Fruit fly (Drosophila melanogaster) whole organism, embryonic: Measurements from ENCODE around the gene Son.
A peak's percentile ranks its signal among the peaks of the same experiment; 100 is the strongest.

Experiments
- CG10366 ChIP-seq: fragments of 200-800 bp; sonication (Bioruptor generic); IDR thresholded peaks from 2 replicates; pipeline ENCODE4 v1.3.6; 2022; ENCODE audit warnings: missing biosample characterization, missing genetic modification characterization
- CG10565 ChIP-seq: fragments of 200-800 bp; sonication (Bioruptor generic); optimal IDR thresholded peaks from 3 replicates; lab custom pipeline; 2016; ENCODE audit warnings: missing biosample characterization, mild to moderate bottlenecking, missing genetic modification characterization
- CG11093 ChIP-seq: fragments of 200-800 bp; sonication (Bioruptor generic); IDR thresholded peaks from 3 replicates; pipeline ENCODE4 v1.3.6; 2022; ENCODE audit warnings: missing biosample characterization, missing genetic modification characterization
- CG11247 ChIP-seq: fragments of 200-800 bp; sonication (Bioruptor generic); IDR thresholded peaks from 2 replicates; pipeline ENCODE4 v1.3.6; 2022; ENCODE audit warnings: missing biosample characterization, missing genetic modification characterization
- CG11696 ChIP-seq: fragments of 200-800 bp; sonication (Bioruptor generic); IDR thresholded peaks from 2 replicates; pipeline ENCODE4 v1.3.6; 2022; ENCODE audit warnings: missing biosample characterization, missing genetic modification characterization
- CG12104 ChIP-seq: fragments of 200-800 bp; sonication (Bioruptor generic); optimal IDR thresholded peaks from 3 replicates; lab custom pipeline; 2016; ENCODE audit warnings: missing biosample characterization, missing genetic modification characterization
- CG12769 ChIP-seq: fragments of 200-800 bp; sonication (Bioruptor generic); optimal IDR thresholded peaks from 2 replicates; lab custom pipeline; 2019; ENCODE audit warnings: missing biosample characterization, mild to moderate bottlenecking, missing genetic modification characterization, moderate library complexity
- CG14965 ChIP-seq: fragments of 200-800 bp; sonication (Bioruptor generic); optimal IDR thresholded peaks from 2 replicates; lab custom pipeline; 2016; ENCODE audit warnings: missing biosample characterization, missing genetic modification characterization, borderline replicate concordance
- CG15073 ChIP-seq: fragments of 200-800 bp; sonication (Bioruptor generic); optimal IDR thresholded peaks from 2 replicates; lab custom pipeline; 2016; ENCODE audit warnings: missing biosample characterization, missing genetic modification characterization
- CG16863 ChIP-seq: fragments of 200-800 bp; sonication (Bioruptor generic); optimal IDR thresholded peaks from 3 replicates; lab custom pipeline; 2016; ENCODE audit warnings: missing biosample characterization, missing genetic modification characterization
- CG17328 ChIP-seq: fragments of 200-800 bp; sonication (Bioruptor generic); IDR thresholded peaks from 2 replicates; pipeline ENCODE4 v1.3.6; 2022; ENCODE audit warnings: missing biosample characterization, missing genetic modification characterization
- CG17361 ChIP-seq: fragments of 200-800 bp; sonication (Bioruptor generic); IDR thresholded peaks from 3 replicates; pipeline ENCODE4 v1.3.6; 2022; ENCODE audit warnings: missing biosample characterization, missing genetic modification characterization
- CG17912 ChIP-seq: fragments of 200-800 bp; sonication (Bioruptor generic); optimal IDR thresholded peaks from 2 replicates; lab custom pipeline; 2018; ENCODE audit warnings: missing biosample characterization, mild to moderate bottlenecking, missing genetic modification characterization
- CG2120 ChIP-seq: fragments of 200-800 bp; sonication (Bioruptor generic); optimal IDR thresholded peaks from 3 replicates; lab custom pipeline; 2016; ENCODE audit warnings: missing biosample characterization, missing genetic modification characterization
- CG2202 ChIP-seq: fragments of 200-800 bp; sonication (Bioruptor generic); optimal IDR thresholded peaks from 2 replicates; lab custom pipeline; 2018; ENCODE audit warnings: missing biosample characterization, mild to moderate bottlenecking, missing genetic modification characterization
- CG3163 ChIP-seq: fragments of 200-800 bp; sonication (Bioruptor generic); optimal IDR thresholded peaks from 3 replicates; lab custom pipeline; 2016; ENCODE audit warnings: missing biosample characterization, missing genetic modification characterization
- CG3726 ChIP-seq: fragments of 200-800 bp; sonication (Bioruptor generic); IDR thresholded peaks from 3 replicates; pipeline ENCODE4, ENCODE4 v1.3.6; 2022; ENCODE audit warnings: missing biosample characterization, missing genetic modification characterization
- CG7556 ChIP-seq: fragments of 200-800 bp; sonication (Bioruptor generic); optimal IDR thresholded peaks from 2 replicates; lab custom pipeline; 2017; ENCODE audit warnings: missing biosample characterization, mild to moderate bottlenecking, missing genetic modification characterization
- CG7839 ChIP-seq: fragments of 200-800 bp; sonication (Bioruptor generic); optimal IDR thresholded peaks from 3 replicates; lab custom pipeline; 2018; ENCODE audit warnings: missing biosample characterization, mild to moderate bottlenecking, missing genetic modification characterization, moderate library complexity
- CG8359 ChIP-seq: fragments of 200-800 bp; sonication (Bioruptor generic); optimal IDR thresholded peaks from 2 replicates; lab custom pipeline; 2017; ENCODE audit warnings: missing biosample characterization, mild to moderate bottlenecking, missing genetic modification characterization, borderline replicate concordance
- CG8388 ChIP-seq: fragments of 200-800 bp; sonication (Bioruptor generic); optimal IDR thresholded peaks from 2 replicates; lab custom pipeline; 2019; ENCODE audit warnings: missing biosample characterization, mild to moderate bottlenecking, missing genetic modification characterization, moderate library complexity
- CG9215 ChIP-seq: fragments of 200-800 bp; sonication (Bioruptor generic); IDR thresholded peaks from 2 replicates; pipeline ENCODE4 v1.3.6; 2022; ENCODE audit warnings: missing biosample characterization, missing genetic modification characterization
- CG9727 ChIP-seq: fragments of 200-800 bp; sonication (Bioruptor generic); optimal IDR thresholded peaks from 3 replicates; lab custom pipeline; 2017; ENCODE audit warnings: missing biosample characterization, mild to moderate bottlenecking, missing genetic modification characterization
- CG9932 ChIP-seq: fragments of 200-800 bp; sonication (Bioruptor generic); IDR thresholded peaks from 2 replicates; pipeline ENCODE4 v1.3.6; 2022; ENCODE audit warnings: missing biosample characterization, missing genetic modification characterization
- Chrac-16 ChIP-seq: fragments of 200-800 bp; sonication (Bioruptor generic); optimal IDR thresholded peaks from 3 replicates; lab custom pipeline; 2016; ENCODE audit warnings: missing biosample characterization, missing genetic modification characterization
- Dfd ChIP-seq, 2 experiments: fragments of >200 bp; optimal IDR thresholded peaks; 2 replicates each; lab custom pipeline; 2017; ENCODE audit warnings: missing biosample characterization in 2 of 2, missing genetic modification characterization in 2 of 2
- Hmx ChIP-seq: fragments of 200-800 bp; sonication (Bioruptor generic); optimal IDR thresholded peaks from 2 replicates; lab custom pipeline; 2016; ENCODE audit warnings: missing biosample characterization, missing genetic modification characterization
- Jarid2 ChIP-seq: fragments of 200-800 bp; sonication (Bioruptor generic); optimal IDR thresholded peaks from 3 replicates; lab custom pipeline; 2017; ENCODE audit warnings: mild to moderate bottlenecking, missing biosample characterization, missing genetic modification reagents, missing genetic modification characterization
- Lhr ChIP-seq: fragments of 200-800 bp; sonication (Bioruptor generic); optimal IDR thresholded peaks from 3 replicates; lab custom pipeline; 2017; ENCODE audit warnings: mild to moderate bottlenecking, missing biosample characterization, missing genetic modification reagents, missing genetic modification characterization
- Lim3 ChIP-seq: fragments of 200-800 bp; sonication (Bioruptor generic); IDR thresholded peaks from 2 replicates; pipeline ENCODE4 v1.3.6; 2022; ENCODE audit warnings: missing biosample characterization, missing genetic modification characterization
- Mad ChIP-seq: fragments of 200-800 bp; sonication (Bioruptor generic); optimal IDR thresholded peaks from 2 replicates; lab custom pipeline; 2016; ENCODE audit warnings: missing biosample characterization, missing genetic modification characterization
- Med ChIP-seq: fragments of 200-800 bp; sonication (Bioruptor generic); peaks from one replicate; lab custom pipeline; 2016; ENCODE audit warnings: missing biosample characterization, missing genetic modification characterization, mild to moderate bottlenecking, inconsistent platforms, moderate library complexity
- NC2β ChIP-seq: fragments of 200-800 bp; sonication (Bioruptor generic); optimal IDR thresholded peaks from 2 replicates; lab custom pipeline; 2016; ENCODE audit warnings: missing biosample characterization, missing genetic modification characterization
- Ravus ChIP-seq: fragments of 200-800 bp; sonication (Bioruptor generic); IDR thresholded peaks from 2 replicates; pipeline ENCODE4 v1.3.6; 2022; ENCODE audit warnings: missing biosample characterization, missing genetic modification characterization
- Rfx ChIP-seq: fragments of 200-800 bp; sonication (Bioruptor generic); IDR thresholded peaks from 2 replicates; pipeline ENCODE4 v1.3.6; 2022; ENCODE audit warnings: missing biosample characterization, missing genetic modification characterization
- Sin3A ChIP-seq: fragments of >200 bp; optimal IDR thresholded peaks from 2 replicates; lab custom pipeline; 2018
- Trl ChIP-seq, 3 experiments: fragments of >200 bp in 2 of 3; fragments of 200-800 bp in 1 of 3; sonication (Bioruptor generic) in 1 of 3; optimal IDR thresholded peaks; 2 replicates in 1 of 3; 3 replicates in 2 of 3; lab custom pipeline; 2016 to 2017; ENCODE audit warnings: missing biosample characterization in 1 of 3, missing genetic modification characterization in 1 of 3
- ap ChIP-seq: fragments of 200-800 bp; sonication (Bioruptor generic); IDR thresholded peaks from 2 replicates; pipeline ENCODE4 v1.3.6; 2022; ENCODE audit warnings: missing biosample characterization, missing genetic modification characterization
- btn ChIP-seq: fragments of 200-800 bp; sonication (Bioruptor generic); optimal IDR thresholded peaks from 2 replicates; lab custom pipeline; 2016; ENCODE audit warnings: missing biosample characterization, missing genetic modification characterization
- cad ChIP-seq: fragments of >200 bp; optimal IDR thresholded peaks from 2 replicates; lab custom pipeline; 2017; ENCODE audit warnings: missing biosample characterization, missing genetic modification characterization
- emc ChIP-seq: fragments of 200-800 bp; sonication (Bioruptor generic); optimal IDR thresholded peaks from 2 replicates; lab custom pipeline; 2016; ENCODE audit warnings: missing biosample characterization, missing genetic modification characterization
- ems ChIP-seq: fragments of 200-800 bp; sonication (Bioruptor generic); optimal IDR thresholded peaks from 3 replicates; lab custom pipeline; 2016; ENCODE audit warnings: missing biosample characterization, missing genetic modification characterization
- fd3F ChIP-seq: fragments of 200-800 bp; sonication (Bioruptor generic); optimal IDR thresholded peaks from 2 replicates; lab custom pipeline; 2018; ENCODE audit warnings: missing biosample characterization, mild to moderate bottlenecking, missing genetic modification characterization, moderate library complexity
- hb ChIP-seq: fragments of 200-800 bp; sonication (Bioruptor generic); IDR thresholded peaks from 3 replicates; pipeline ENCODE4 v1.3.6; 2022; ENCODE audit warnings: missing biosample characterization, missing genetic modification characterization; ENCODE audit not compliant: partially characterized antibody
- jumu ChIP-seq: fragments of 200-800 bp; sonication (Bioruptor generic); optimal IDR thresholded peaks from 3 replicates; lab custom pipeline; 2016; ENCODE audit warnings: missing biosample characterization, missing genetic modification characterization
- lmd ChIP-seq: fragments of 200-800 bp; sonication (Bioruptor generic); IDR thresholded peaks from 2 replicates; pipeline ENCODE4 v1.3.6; 2022; ENCODE audit warnings: missing biosample characterization, missing genetic modification characterization
- mld ChIP-seq: fragments of 200-800 bp; sonication (Bioruptor generic); IDR thresholded peaks from 3 replicates; pipeline ENCODE4 v1.3.6; 2022; ENCODE audit warnings: missing biosample characterization, missing genetic modification characterization; ENCODE audit not compliant: partially characterized antibody
- pan ChIP-seq, 4 experiments: fragments of >200 bp in 3 of 4; fragments of 200-800 bp in 1 of 4; sonication (Bioruptor generic) in 1 of 4; optimal IDR thresholded peaks in 3 of 4; IDR thresholded peaks in 1 of 4; 2 replicates each; pipeline versions ENCODE4 v1.3.6 to Lab custom; 2017 to 2022; ENCODE audit warnings: missing biosample characterization in 2 of 4, missing genetic modification characterization in 2 of 4, mixed read lengths in 1 of 4
- tio ChIP-seq: fragments of 200-800 bp; sonication (Bioruptor generic); optimal IDR thresholded peaks from 2 replicates; lab custom pipeline; 2017; ENCODE audit warnings: missing biosample characterization, missing genetic modification characterization, inconsistent platforms
- unc-4 ChIP-seq: fragments of 200-800 bp; sonication (Bioruptor generic); IDR thresholded peaks from 2 replicates; pipeline ENCODE4 v1.3.6; 2022; ENCODE audit warnings: missing biosample characterization, missing genetic modification characterization; ENCODE audit not compliant: partially characterized antibody
- wdn ChIP-seq: fragments of 200-800 bp; sonication (Bioruptor generic); IDR thresholded peaks from 2 replicates; pipeline ENCODE4 v1.3.6; 2022; ENCODE audit warnings: missing biosample characterization, missing genetic modification characterization
- yki ChIP-seq: fragments of >200 bp; optimal IDR thresholded peaks from 3 replicates; lab custom pipeline; 2018

The Son gene

dm6 chr3R:9600558-9600959 lies 22.7 kb downstream of the Son start (continued):
- TF ChIP-seq unc-4 (GFP tag; lab: Robert Waterston, UW) (no peak), CG2120 (peak; percentile 63), CG17361 (GFP tag; lab: Robert Waterston, UW) (peak; percentile 69), NC2β (GFP tag; lab: Kevin White, UChicago) (no peak), CG15073 (GFP tag; lab: Kevin White, UChicago) (no peak), CG9215 (peak; percentile 53), CG8359 (GFP tag; lab: Kevin White, UChicago) (peak; percentile 20), ap (GFP tag; lab: Robert Waterston, UW) (no peak), CG14965 (GFP tag; lab: Kevin White, UChicago) (no peak), Rfx (GFP tag; lab: Robert Waterston, UW) (no peak), CG3163 (GFP tag; lab: Kevin White, UChicago) (no peak), yki (lab: Kevin White, UChicago) (no peak), Trl (optimal IDR thresholded peaks at IDR 0.05; lab: Kevin White, UChicago) (no peak), Trl (GFP tag; optimal IDR thresholded peaks at IDR 0.05; lab: Kevin White, UChicago) (no peak), pan (optimal IDR thresholded peaks at IDR 0.05; lab: Kevin White, UChicago) (no peak), pan (GFP tag; optimal IDR thresholded peaks at IDR 0.05 in 1 of 2, IDR thresholded peaks at IDR 0.05 in 1 of 2) (no peak), CG2202 (tag; lab: Kevin White, UChicago) (peak; percentile 31), Mad (GFP tag; lab: Kevin White, UChicago) (no peak), tio (GFP tag; lab: Kevin White, UChicago) (peak; percentile 23), Chrac-16 (GFP tag; lab: Kevin White, UChicago) (no peak), CG9932 (peak; percentile 66), lmd (peak; percentile 30; the same call in 1 of the 2 replicates), CG17912 (GFP tag; lab: Kevin White, UChicago) (no peak), cad (GFP tag; lab: Kevin White, UChicago) (no peak), CG11093 (GFP tag; lab: Robert Waterston, UW) (no peak), Jarid2 (GFP tag; lab: Kevin White, UChicago) (peak; percentile 26), emc (GFP tag; lab: Kevin White, UChicago) (no peak), CG7839 (peak; percentile 71), CG9727 (peak; percentile 72), ems (GFP tag; lab: Kevin White, UChicago) (no peak), CG11247 (GFP tag; lab: Robert Waterston, UW) (no peak), CG7556 (GFP tag; lab: Kevin White, UChicago) (peak; percentile 28), Hmx (GFP tag; lab: Kevin White, UChicago) (no peak), Ravus (no peak), wdn (0 out of 2 replicates have a peak, but pooled peaks have one; percentile 34), CG12769 (tag; lab: Kevin White, UChicago) (peak; percentile 29), Med (GFP tag; lab: Kevin White, UChicago) (peak; percentile 86), CG17328 (GFP tag; lab: Robert Waterston, UW) (no peak), fd3F (GFP tag; lab: Kevin White, UChicago) (peak; percentile 32), btn (no peak), CG11696 (no peak), CG3726 (no peak), jumu (no peak), Dfd (GFP tag; optimal IDR thresholded peaks at IDR 0.05; lab: Kevin White, UChicago) (no peak), Sin3A (lab: Kevin White, UChicago) (no peak), CG16863 (GFP tag; lab: Kevin White, UChicago) (no peak), mld (no peak), CG10366 (GFP tag; lab: Robert Waterston, UW) (no peak), CG8388 (GFP tag; lab: Kevin White, UChicago) (peak; percentile 8), Lhr (GFP tag; lab: Kevin White, UChicago) (no peak), CG10565 (GFP tag; lab: Kevin White, UChicago) (no peak), Lim3 (GFP tag; lab: Robert Waterston, UW) (no peak), CG12104 (peak; percentile 40), hb (GFP tag; lab: Robert Waterston, UW) (no peak)
